Fruit fly (Drosophila melanogaster) whole organism, embryonic: ENCODE data around the gene CG32026.

Experiments used
- Ada2b ChIP-seq: fragments of 200-800 bp; sonication (Bioruptor generic); IDR thresholded peaks from 2 replicates; pipeline ENCODE4 v1.3.6; 2022; ENCODE audit warnings: missing biosample characterization, missing genetic modification characterization
- Aef1 ChIP-seq: fragments of 200-800 bp; sonication (Bioruptor generic); IDR thresholded peaks from 3 replicates; pipeline ENCODE4 v1.3.6; 2022; ENCODE audit warnings: missing biosample characterization, missing genetic modification characterization
- Antp ChIP-seq: fragments of 200-800 bp; sonication (Bioruptor generic); optimal IDR thresholded peaks from 3 replicates; lab custom pipeline; 2016; ENCODE audit warnings: missing biosample characterization, missing genetic modification characterization
- Atf3 ChIP-seq: fragments of 200-800 bp; sonication (Bioruptor generic); optimal IDR thresholded peaks from 3 replicates; lab custom pipeline; 2016; ENCODE audit warnings: missing biosample characterization, missing genetic modification characterization
- BEAF-32 ChIP-seq: fragments of 200-800 bp; sonication (Bioruptor generic); optimal IDR thresholded peaks from 3 replicates; lab custom pipeline; 2017; ENCODE audit warnings: missing biosample characterization, missing genetic modification characterization, mild to moderate bottlenecking, moderate library complexity, missing genetic modification reagents
- CG11504 ChIP-seq: fragments of 200-800 bp; sonication (Bioruptor generic); optimal IDR thresholded peaks from 3 replicates; lab custom pipeline; 2019; ENCODE audit warnings: missing biosample characterization, mild to moderate bottlenecking, missing genetic modification characterization, moderate library complexity
- CG12942 ChIP-seq: fragments of 200-800 bp; sonication (Bioruptor generic); optimal IDR thresholded peaks from 3 replicates; lab custom pipeline; 2016; ENCODE audit warnings: missing biosample characterization, missing genetic modification characterization
- CG16815 ChIP-seq: fragments of 200-800 bp; sonication (Bioruptor generic); optimal IDR thresholded peaks from 3 replicates; lab custom pipeline; 2017; ENCODE audit warnings: missing biosample characterization, mild to moderate bottlenecking, missing genetic modification characterization
- CG17186 ChIP-seq: fragments of 200-800 bp; sonication (Bioruptor generic); optimal IDR thresholded peaks from 3 replicates; lab custom pipeline; 2017; ENCODE audit warnings: missing biosample characterization, missing genetic modification reagents, missing genetic modification characterization
- CG17568 ChIP-seq: fragments of 200-800 bp; sonication (Bioruptor generic); optimal IDR thresholded peaks from 2 replicates; lab custom pipeline; 2018; ENCODE audit warnings: missing biosample characterization, mild to moderate bottlenecking, missing genetic modification characterization, moderate library complexity
- CG2199 ChIP-seq: fragments of 200-800 bp; sonication (Bioruptor generic); IDR thresholded peaks from 3 replicates; pipeline ENCODE4 v1.3.6; 2022; ENCODE audit warnings: missing biosample characterization, missing genetic modification characterization
- CG3407 ChIP-seq: fragments of 200-800 bp; sonication (Bioruptor generic); optimal IDR thresholded peaks from 2 replicates; lab custom pipeline; 2018; ENCODE audit warnings: missing biosample characterization, mild to moderate bottlenecking, missing genetic modification characterization
- CG3995 ChIP-seq: fragments of 200-800 bp; sonication (Bioruptor generic); optimal IDR thresholded peaks from 3 replicates; lab custom pipeline; 2016; ENCODE audit warnings: missing biosample characterization, missing genetic modification characterization
- CG4282 ChIP-seq: fragments of 200-800 bp; sonication (Bioruptor generic); optimal IDR thresholded peaks from 2 replicates; lab custom pipeline; 2016; ENCODE audit warnings: missing biosample characterization, missing genetic modification characterization
- CG6689 ChIP-seq: fragments of 200-800 bp; sonication (Bioruptor generic); IDR thresholded peaks from 2 replicates; pipeline ENCODE4 v1.3.6; 2022; ENCODE audit warnings: missing biosample characterization, missing genetic modification characterization
- CG6813 ChIP-seq: fragments of 200-800 bp; sonication (Bioruptor generic); optimal IDR thresholded peaks from 2 replicates; lab custom pipeline; 2017; ENCODE audit warnings: missing biosample characterization, missing genetic modification characterization, mild to moderate bottlenecking, moderate library complexity, missing genetic modification reagents
- CG7357 ChIP-seq: fragments of 200-800 bp; sonication (Bioruptor generic); IDR thresholded peaks from 3 replicates; pipeline ENCODE4 v1.3.6; 2022; ENCODE audit warnings: missing biosample characterization, missing genetic modification characterization
- CG7372 ChIP-seq: fragments of 200-800 bp; sonication (Bioruptor generic); IDR thresholded peaks from 2 replicates; pipeline ENCODE4 v1.3.6; 2022; ENCODE audit warnings: missing biosample characterization, missing genetic modification characterization
- CG7556 ChIP-seq: fragments of 200-800 bp; sonication (Bioruptor generic); optimal IDR thresholded peaks from 2 replicates; lab custom pipeline; 2017; ENCODE audit warnings: missing biosample characterization, mild to moderate bottlenecking, missing genetic modification characterization
- CG7745 ChIP-seq: fragments of 200-800 bp; sonication (Bioruptor generic); optimal IDR thresholded peaks from 2 replicates; lab custom pipeline; 2018; ENCODE audit warnings: missing biosample characterization, mild to moderate bottlenecking, missing genetic modification characterization, moderate library complexity
- CG7963 ChIP-seq: fragments of 200-800 bp; sonication (Bioruptor generic); IDR thresholded peaks from 3 replicates; pipeline ENCODE4 v1.3.6; 2022; ENCODE audit warnings: missing biosample characterization, missing genetic modification characterization; ENCODE audit not compliant: partially characterized antibody
- CoRest ChIP-seq: fragments of 200-800 bp; sonication (Bioruptor generic); optimal IDR thresholded peaks from 3 replicates; lab custom pipeline; 2018; ENCODE audit warnings: missing biosample characterization, mild to moderate bottlenecking, missing genetic modification characterization, moderate library complexity
- HLH54F ChIP-seq: fragments of 200-800 bp; sonication (Bioruptor generic); optimal IDR thresholded peaks from 3 replicates; lab custom pipeline; 2016; ENCODE audit warnings: missing biosample characterization, missing genetic modification characterization
- Lpt ChIP-seq: fragments of >200 bp; optimal IDR thresholded peaks from 2 replicates; lab custom pipeline; 2018; ENCODE audit warnings: missing biosample characterization, missing genetic modification characterization
- MESR4 ChIP-seq: fragments of 200-800 bp; sonication (Bioruptor generic); optimal IDR thresholded peaks from 2 replicates; lab custom pipeline; 2018; ENCODE audit warnings: missing biosample characterization, mild to moderate bottlenecking, missing genetic modification characterization, moderate library complexity
- Mrtf ChIP-seq: fragments of 200-800 bp; sonication (Bioruptor generic); IDR thresholded peaks from 3 replicates; pipeline ENCODE4 v1.3.6; 2022; ENCODE audit warnings: missing biosample characterization, missing genetic modification characterization
- NFAT ChIP-seq: fragments of 200-800 bp; sonication (Bioruptor generic); IDR thresholded peaks from 2 replicates; pipeline ENCODE4 v1.3.6; 2022; ENCODE audit warnings: missing biosample characterization, missing genetic modification characterization
- Pdp1 ChIP-seq, 2 experiments: fragments of 200-800 bp; sonication (Bioruptor generic); optimal IDR thresholded peaks; 3 replicates each; lab custom pipeline; 2016; ENCODE audit warnings: missing biosample characterization in 2 of 2, missing genetic modification characterization in 2 of 2, mild to moderate bottlenecking in 1 of 2, moderate library complexity in 1 of 2
- Six4 ChIP-seq: fragments of 200-800 bp; sonication (Bioruptor generic); optimal IDR thresholded peaks from 2 replicates; lab custom pipeline; 2016; ENCODE audit warnings: missing biosample characterization, missing genetic modification characterization
- YL-1 ChIP-seq: fragments of 200-800 bp; sonication (Bioruptor generic); optimal IDR thresholded peaks from 3 replicates; lab custom pipeline; 2017; ENCODE audit warnings: missing biosample characterization, mild to moderate bottlenecking, missing genetic modification characterization
- ato ChIP-seq: fragments of 200-800 bp; sonication (Bioruptor generic); IDR thresholded peaks from 2 replicates; pipeline ENCODE4 v1.3.6; 2022; ENCODE audit warnings: missing biosample characterization, missing genetic modification characterization; ENCODE audit not compliant: partially characterized antibody
- br ChIP-seq: fragments of >200 bp; optimal IDR thresholded peaks from 2 replicates; lab custom pipeline; 2017
- btn ChIP-seq: fragments of 200-800 bp; sonication (Bioruptor generic); optimal IDR thresholded peaks from 2 replicates; lab custom pipeline; 2016; ENCODE audit warnings: missing biosample characterization, missing genetic modification characterization
- cg ChIP-seq: fragments of 200-800 bp; sonication (Bioruptor generic); optimal IDR thresholded peaks from 3 replicates; lab custom pipeline; 2019; ENCODE audit warnings: missing biosample characterization, mild to moderate bottlenecking, missing genetic modification characterization, moderate library complexity
- chinmo ChIP-seq: fragments of 200-800 bp; sonication (Bioruptor generic); IDR thresholded peaks from 4 replicates; pipeline ENCODE4 v1.3.6; 2022; ENCODE audit warnings: missing biosample characterization, missing genetic modification characterization; ENCODE audit not compliant: partially characterized antibody
- dati ChIP-seq: fragments of 200-800 bp; sonication (Bioruptor generic); IDR thresholded peaks from 2 replicates; pipeline ENCODE4 v1.3.6; 2022; ENCODE audit warnings: missing biosample characterization, missing genetic modification characterization
- dmrt99B ChIP-seq: fragments of 200-800 bp; sonication (Bioruptor generic); optimal IDR thresholded peaks from 2 replicates; lab custom pipeline; 2018; ENCODE audit warnings: missing biosample characterization, mild to moderate bottlenecking, missing genetic modification characterization, moderate library complexity
- fd3F ChIP-seq: fragments of 200-800 bp; sonication (Bioruptor generic); optimal IDR thresholded peaks from 2 replicates; lab custom pipeline; 2018; ENCODE audit warnings: missing biosample characterization, mild to moderate bottlenecking, missing genetic modification characterization, moderate library complexity
- gcm2 ChIP-seq: fragments of 200-800 bp; sonication (Bioruptor generic); optimal IDR thresholded peaks from 2 replicates; lab custom pipeline; 2016; ENCODE audit warnings: missing biosample characterization, missing genetic modification characterization
- grau ChIP-seq: fragments of 200-800 bp; optimal IDR thresholded peaks from 3 replicates; lab custom pipeline; 2019; ENCODE audit warnings: missing biosample characterization, mild to moderate bottlenecking, missing genetic modification characterization, moderate library complexity
- grn ChIP-seq: fragments of 200-800 bp; sonication (Bioruptor generic); optimal IDR thresholded peaks from 3 replicates; lab custom pipeline; 2017; ENCODE audit warnings: missing biosample characterization, missing genetic modification characterization
- hth ChIP-seq: fragments of >200 bp; optimal IDR thresholded peaks from 2 replicates; lab custom pipeline; 2017; ENCODE audit warnings: inconsistent platforms
- maf-S ChIP-seq: fragments of 200-800 bp; sonication (Bioruptor generic); optimal IDR thresholded peaks from 2 replicates; lab custom pipeline; 2016; ENCODE audit warnings: missing biosample characterization, missing genetic modification characterization
- mirr ChIP-seq: fragments of 200-800 bp; sonication (Bioruptor generic); optimal IDR thresholded peaks from 3 replicates; lab custom pipeline; 2018; ENCODE audit warnings: missing biosample characterization, mild to moderate bottlenecking, missing genetic modification characterization
- org-1 ChIP-seq: fragments of 200-800 bp; sonication (Bioruptor generic); optimal IDR thresholded peaks from 2 replicates; lab custom pipeline; 2017; ENCODE audit warnings: missing biosample characterization, missing genetic modification characterization
- pb ChIP-seq: fragments of 200-800 bp; sonication (Bioruptor generic); optimal IDR thresholded peaks from 3 replicates; lab custom pipeline; 2016; ENCODE audit warnings: missing biosample characterization, missing genetic modification characterization
- pho ChIP-seq: fragments of 200-800 bp; sonication (Bioruptor generic); optimal IDR thresholded peaks from 2 replicates; lab custom pipeline; 2016; ENCODE audit warnings: missing biosample characterization, missing genetic modification characterization
- repo ChIP-seq: fragments of 200-800 bp; sonication (Bioruptor generic); optimal IDR thresholded peaks from 2 replicates; lab custom pipeline; 2016; ENCODE audit warnings: missing biosample characterization, missing genetic modification characterization
- sens ChIP-seq: fragments of 200-800 bp; sonication (Bioruptor generic); peaks from one replicate; lab custom pipeline; 2016; ENCODE audit warnings: missing biosample characterization, missing genetic modification characterization
- so ChIP-seq: fragments of 200-800 bp; sonication (Bioruptor generic); IDR thresholded peaks from 3 replicates; pipeline ENCODE4 v1.3.6; 2022; ENCODE audit warnings: missing biosample characterization, missing genetic modification characterization
- sqz ChIP-seq: fragments of 200-800 bp; sonication (Bioruptor generic); optimal IDR thresholded peaks from 3 replicates; lab custom pipeline; 2018; ENCODE audit warnings: missing biosample characterization, mild to moderate bottlenecking, missing genetic modification characterization
- ttk ChIP-seq: fragments of 200-800 bp; sonication (Bioruptor generic); IDR thresholded peaks from 2 replicates; pipeline ENCODE4 v2.1.2; 2022; ENCODE audit warnings: missing biosample characterization, missing genetic modification characterization
- usp ChIP-seq: fragments of >200 bp; optimal IDR thresholded peaks from 2 replicates; lab custom pipeline; 2017; ENCODE audit warnings: missing biosample characterization, missing genetic modification characterization

The CG32026 gene

DNA sequence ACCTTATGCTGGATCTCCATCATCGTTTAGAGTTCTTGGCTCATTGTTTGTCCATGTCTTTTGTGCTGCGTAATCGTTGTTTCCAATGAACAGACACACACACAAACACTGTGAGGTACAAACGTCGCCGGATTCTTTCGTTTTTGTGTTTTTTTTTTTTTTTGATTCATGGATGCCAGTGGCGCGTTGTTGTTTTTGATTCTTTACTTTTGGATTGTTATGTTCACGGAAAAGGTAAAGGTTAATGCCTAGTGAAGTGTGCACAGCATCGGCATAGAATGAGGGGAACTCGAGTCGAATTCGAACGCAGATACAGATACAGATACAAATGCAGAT, 2.8 kb upstream of the CG32026 start:
- TF ChIP-seq CG7372 (GFP tag; lab: Robert Waterston, UW): no peak
- 0 out of 3 replicates have a peak, but pooled peaks have one; percentile 5 for TF ChIP-seq so (GFP tag; lab: Robert Waterston, UW)
- TF ChIP-seq chinmo (GFP tag; lab: Robert Waterston, UW): 0 out of 4 replicates have a peak, but pooled peaks have one; percentile 67
- TF ChIP-seq CG7556 (GFP tag; lab: Kevin White, UChicago): no peak
- no peak for TF ChIP-seq CG6689 (GFP tag; lab: Robert Waterston, UW)
- no peak for TF ChIP-seq CG4282 (GFP tag; lab: Kevin White, UChicago)
- TF ChIP-seq repo (GFP tag; lab: Kevin White, UChicago): no peak
- TF ChIP-seq CG16815: no peak
- TF ChIP-seq CG7357 (GFP tag; lab: Robert Waterston, UW): no peak
- no peak for TF ChIP-seq ato
- no peak for TF ChIP-seq mirr (GFP tag; lab: Kevin White, UChicago)
- no peak for TF ChIP-seq dati (GFP tag; lab: Robert Waterston, UW)
- TF ChIP-seq CG3407 (GFP tag; lab: Kevin White, UChicago): no peak
- TF ChIP-seq btn (GFP tag; lab: Kevin White, UChicago): no peak
- TF ChIP-seq Pdp1 (GFP tag; optimal IDR thresholded peaks at IDR 0.05; lab: Kevin White, UChicago): peak in 1 of 2 experiments; percentile 44
- TF ChIP-seq sens: peak; percentile 1
- TF ChIP-seq BEAF-32 (GFP tag; lab: Kevin White, UChicago): no peak
- TF ChIP-seq pho (GFP tag; lab: Kevin White, UChicago): no peak
- TF ChIP-seq cg (GFP tag; lab: Kevin White, UChicago): peak; percentile 36
- no peak for TF ChIP-seq CG3995 (GFP tag; lab: Kevin White, UChicago)
- TF ChIP-seq Atf3: no peak
- TF ChIP-seq CoRest (tag; lab: Kevin White, UChicago): no peak
- TF ChIP-seq fd3F: no peak
- TF ChIP-seq MESR4 (GFP tag; lab: Kevin White, UChicago): no peak
- no peak for TF ChIP-seq CG12942 (GFP tag; lab: Kevin White, UChicago)
- TF ChIP-seq grn (GFP tag; lab: Kevin White, UChicago): peak; percentile 28
- no peak for TF ChIP-seq CG7745 (tag; lab: Kevin White, UChicago)
- no peak for TF ChIP-seq gcm2
- TF ChIP-seq br (lab: Kevin White, UChicago): no peak
- TF ChIP-seq grau (tag; lab: Kevin White, UChicago): no peak
- no peak for TF ChIP-seq Antp
- TF ChIP-seq org-1 (GFP tag; lab: Kevin White, UChicago): no peak
- no peak for TF ChIP-seq CG7963 (GFP tag; lab: Robert Waterston, UW)
- no peak for TF ChIP-seq hth
- TF ChIP-seq Aef1: no peak
- TF ChIP-seq Ada2b (GFP tag; lab: Robert Waterston, UW): no peak
- TF ChIP-seq sqz (GFP tag; lab: Kevin White, UChicago): peak; percentile 81
- no peak for TF ChIP-seq CG17568 (GFP tag; lab: Kevin White, UChicago)
- no peak for TF ChIP-seq YL-1 (GFP tag; lab: Kevin White, UChicago)
- no peak for TF ChIP-seq Mrtf (GFP tag; lab: Robert Waterston, UW)
- TF ChIP-seq maf-S (GFP tag; lab: Kevin White, UChicago): no peak
- TF ChIP-seq pb (GFP tag; lab: Kevin White, UChicago): no peak
- no peak for TF ChIP-seq CG11504
- TF ChIP-seq HLH54F: no peak
- TF ChIP-seq ttk (GFP tag; lab: Robert Waterston, UW): no peak
- TF ChIP-seq CG6813: no peak
- no peak for TF ChIP-seq NFAT
- TF ChIP-seq CG17186 (GFP tag; lab: Kevin White, UChicago): no peak
- TF ChIP-seq Lpt (GFP tag; lab: Kevin White, UChicago): no peak
- no peak for TF ChIP-seq usp (GFP tag; lab: Kevin White, UChicago)
- TF ChIP-seq CG2199: peak; percentile 44; the same call in 1 of the 3 replicates
- TF ChIP-seq Six4 (GFP tag; lab: Kevin White, UChicago): no peak
- no peak for TF ChIP-seq dmrt99B
